Worm (Caenorhabditis elegans): ENCODE measurements around the gene C08B11.9.

The C08B11.9 gene

ce11 chrII:8028246-8028694, 9.7 kb downstream of the C08B11.9 start (continued):
- TF ChIP-seq tbx-2 (tag; optimal IDR thresholded peaks at IDR 0.05) (peak; percentile 93), pqm-1 (tag; optimal IDR thresholded peaks at IDR 0.05) (peak; percentile 36), sox-2 (GFP tag; IDR thresholded peaks at IDR 0.05) (no peak; the same call in 1 of the 2 replicates), ceh-24 (tag; optimal IDR thresholded peaks at IDR 0.05) (no peak), lin-11 (tag; optimal IDR thresholded peaks at IDR 0.05) (no peak), F13H6.1 (tag; optimal IDR thresholded peaks at IDR 0.05) (peak; percentile 83), ceh-19 (GFP tag; optimal IDR thresholded peaks at IDR 0.05) (peak; percentile 82), dve-1 (tag; optimal IDR thresholded peaks at IDR 0.05) (peak; percentile 81), C08G9.2 (tag; optimal IDR thresholded peaks at IDR 0.05) (peak; percentile 60), nfya-1 (tag; optimal IDR thresholded peaks at IDR 0.05) (peak; percentile 90), lim-6 (tag; optimal IDR thresholded peaks at IDR 0.05) (peak; percentile 45), syd-9 (tag; optimal IDR thresholded peaks at IDR 0.05) (peak; percentile 67), gmeb-2 (tag; optimal IDR thresholded peaks at IDR 0.05) (no peak), ceh-22 (tag; optimal IDR thresholded peaks at IDR 0.05) (no peak), zip-5 (tag; optimal IDR thresholded peaks at IDR 0.05) (no peak), sdc-2 (tag; optimal IDR thresholded peaks at IDR 0.05) (peak; percentile 54), ceh-9 (tag; optimal IDR thresholded peaks at IDR 0.05) (no peak), fax-1 (tag; optimal IDR thresholded peaks at IDR 0.05) (peak; percentile 9), ztf-16 (tag; optimal IDR thresholded peaks at IDR 0.05) (no peak), ceh-45 (GFP tag; IDR thresholded peaks at IDR 0.05) (0 out of 2 replicates have a peak, but pooled peaks have one; percentile 23), pax-1 (tag; optimal IDR thresholded peaks at IDR 0.05) (no peak), madf-2 (tag; optimal IDR thresholded peaks at IDR 0.05) (peak; percentile 59), odd-2 (tag; optimal IDR thresholded peaks at IDR 0.05) (no peak), ahr-1 (tag; optimal IDR thresholded peaks at IDR 0.05) (no peak), fkh-10 (GFP tag; optimal IDR thresholded peaks at IDR 0.05) (no peak), pat-9 (tag; optimal IDR thresholded peaks at IDR 0.05) (peak; percentile 54), T23F11.4 (GFP tag; optimal IDR thresholded peaks at IDR 0.05) (peak; percentile 71), dmd-4 (tag; optimal IDR thresholded peaks at IDR 0.05; ENCODE audit: borderline replicate concordance) (no peak)

- no peak for TF ChIP-seq ceh-45 (GFP tag; IDR thresholded peaks at IDR 0.05)
- TF ChIP-seq elt-2 (tag; optimal IDR thresholded peaks at IDR 0.05), result no peak
- TF ChIP-seq fax-1 (tag; optimal IDR thresholded peaks at IDR 0.05), result no peak
- no peak for TF ChIP-seq syd-9 (tag; optimal IDR thresholded peaks at IDR 0.05)
- no peak for TF ChIP-seq ceh-22 (tag; optimal IDR thresholded peaks at IDR 0.05)
- TF ChIP-seq K09A11.1 (tag; optimal IDR thresholded peaks at IDR 0.05; ENCODE audit: insufficient read depth), result no peak
- TF ChIP-seq pros-1 (tag; optimal IDR thresholded peaks at IDR 0.05), result no peak
- no peak for TF ChIP-seq K02D7.2 (tag; optimal IDR thresholded peaks at IDR 0.05)
- no peak for TF ChIP-seq eyg-1 (tag; optimal IDR thresholded peaks at IDR 0.05)
- TF ChIP-seq C38D4.7 (GFP tag; optimal IDR thresholded peaks at IDR 0.05), result no peak
Observed at ce11 chrII:8027663-8028062, 10.3 kb downstream of the C08B11.9 start, which contains the start of gene swsn-7. TSS of gene swsn-7 (minus strand) at chrII:8027763.

ce11 chrII:8022461-8022860, 15.5 kb downstream of the C08B11.9 start, which contains the start of gene hda-2:
TSS of gene hda-2 (minus strand) at chrII:8022561.
- TF ChIP-seq fkh-6 (tag; optimal IDR thresholded peaks at IDR 0.05) (no peak), dmd-4 (tag; optimal IDR thresholded peaks at IDR 0.05; ENCODE audit: borderline replicate concordance) (no peak), ceh-2 (tag; optimal IDR thresholded peaks at IDR 0.05) (no peak), syd-9 (tag; optimal IDR thresholded peaks at IDR 0.05) (no peak), Y22D7AL.16 (tag; optimal IDR thresholded peaks at IDR 0.05) (no peak), gmeb-2 (tag; optimal IDR thresholded peaks at IDR 0.05) (no peak), ceh-6 (GFP tag; optimal IDR thresholded peaks at IDR 0.05) (no peak), sox-4 (tag; optimal IDR thresholded peaks at IDR 0.05) (no peak), tbx-7 (tag; optimal IDR thresholded peaks at IDR 0.05) (no peak), madf-2 (tag; optimal IDR thresholded peaks at IDR 0.05) (no peak), pax-1 (tag; optimal IDR thresholded peaks at IDR 0.05) (no peak), ahr-1 (tag; optimal IDR thresholded peaks at IDR 0.05) (no peak), pqm-1 (tag; optimal IDR thresholded peaks at IDR 0.05) (no peak), fkh-10 (GFP tag; optimal IDR thresholded peaks at IDR 0.05) (no peak), hlh-13 (GFP tag; optimal IDR thresholded peaks at IDR 0.05) (no peak), hlh-15 (tag; optimal IDR thresholded peaks at IDR 0.05) (no peak), eyg-1 (tag; optimal IDR thresholded peaks at IDR 0.05) (no peak), lim-6 (tag; optimal IDR thresholded peaks at IDR 0.05) (no peak), che-1 (tag; optimal IDR thresholded peaks at IDR 0.05) (no peak)
